Fruit fly (Drosophila melanogaster): ENCODE results near the gene Vps24.

DNA sequence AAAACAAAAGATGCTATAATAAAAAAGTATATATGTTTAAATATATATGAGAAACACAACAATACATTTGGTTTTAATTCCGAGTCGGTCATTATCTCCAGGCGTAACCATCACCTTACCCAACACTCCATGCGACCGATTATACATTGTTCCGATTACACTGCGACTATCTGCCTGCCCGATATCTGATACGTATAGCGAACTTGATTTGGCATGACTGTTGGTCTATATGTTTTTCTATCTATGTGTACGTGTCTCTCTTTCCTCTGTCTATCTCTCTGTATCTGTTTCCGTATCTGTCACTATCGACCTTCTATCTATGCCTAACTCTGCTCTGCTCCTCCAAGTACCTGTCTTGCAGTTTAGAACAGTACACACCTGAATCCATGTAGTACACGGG lies 9.3 kb downstream of the Vps24 start:
- TF ChIP-seq CG11085 (GFP tag; IDR thresholded peaks at IDR 0.05) (no peak), CG4360 (GFP tag; IDR thresholded peaks at IDR 0.05) (no peak)
